Fruit fly (Drosophila melanogaster) whole organism, pupa: Measurements from ENCODE around the gene CG9338.

Experiments used
- CG10348 ChIP-seq: fragments of 200-800 bp; sonication (Bioruptor generic); IDR thresholded peaks from 2 replicates; pipeline ENCODE4 v1.3.6; 2022; ENCODE audit warnings: missing biosample characterization, missing genetic modification characterization
- CG12605 ChIP-seq: fragments of 200-800 bp; sonication (Bioruptor generic); IDR thresholded peaks from 2 replicates; pipeline ENCODE4 v1.3.6; 2022; ENCODE audit warnings: missing biosample characterization, missing genetic modification characterization
- CG13204 ChIP-seq: fragments of 200-800 bp; sonication (Bioruptor generic); optimal IDR thresholded peaks from 2 replicates; lab custom pipeline; 2018; ENCODE audit warnings: missing biosample characterization, mild to moderate bottlenecking, missing genetic modification characterization, moderate library complexity
- CG14655 ChIP-seq: fragments of 200-800 bp; sonication (Bioruptor generic); optimal IDR thresholded peaks from 3 replicates; lab custom pipeline; 2017; ENCODE audit warnings: mild to moderate bottlenecking, missing biosample characterization, missing genetic modification reagents, missing genetic modification characterization
- CG15710 ChIP-seq: fragments of 200-800 bp; sonication (Bioruptor generic); optimal IDR thresholded peaks from 2 replicates; lab custom pipeline; 2018; ENCODE audit warnings: missing biosample characterization, mild to moderate bottlenecking, missing genetic modification characterization, moderate library complexity
- CG17806 ChIP-seq: fragments of 200-800 bp; sonication (Bioruptor generic); optimal IDR thresholded peaks from 2 replicates; lab custom pipeline; 2018; ENCODE audit warnings: missing biosample characterization, mild to moderate bottlenecking, missing genetic modification characterization, moderate library complexity
- CG32121 ChIP-seq: fragments of 200-800 bp; sonication (Bioruptor generic); IDR thresholded peaks from 2 replicates; pipeline ENCODE4 v1.3.6; 2022; ENCODE audit warnings: missing biosample characterization, missing genetic modification characterization
- CG34367 ChIP-seq: fragments of 200-800 bp; sonication (Bioruptor generic); optimal IDR thresholded peaks from 2 replicates; lab custom pipeline; 2018; ENCODE audit warnings: missing biosample characterization, mild to moderate bottlenecking, missing genetic modification characterization
- CG4496 ChIP-seq: fragments of 200-800 bp; sonication (Bioruptor generic); IDR thresholded peaks from 3 replicates; pipeline ENCODE4 v1.3.6; 2022; ENCODE audit warnings: missing biosample characterization, missing genetic modification characterization
- CG8159 ChIP-seq: fragments of 200-800 bp; sonication (Bioruptor generic); optimal IDR thresholded peaks from 3 replicates; lab custom pipeline; 2018; ENCODE audit warnings: missing biosample characterization, mild to moderate bottlenecking, missing genetic modification characterization, moderate library complexity
- CG8301 ChIP-seq: fragments of 200-800 bp; sonication (Bioruptor generic); optimal IDR thresholded peaks from 2 replicates; lab custom pipeline; 2018; ENCODE audit warnings: missing biosample characterization, mild to moderate bottlenecking, missing genetic modification characterization
- CG9948 ChIP-seq: fragments of 200-800 bp; sonication (Bioruptor generic); optimal IDR thresholded peaks from 2 replicates; lab custom pipeline; 2018; ENCODE audit warnings: missing biosample characterization, mild to moderate bottlenecking, missing genetic modification characterization, moderate library complexity
- D1 ChIP-seq: fragments of 200-800 bp; sonication (Bioruptor generic); optimal IDR thresholded peaks from 2 replicates; lab custom pipeline; 2018; ENCODE audit warnings: missing biosample characterization, mild to moderate bottlenecking, missing genetic modification characterization, moderate library complexity
- EcR ChIP-seq: fragments of 200-800 bp; sonication (Bioruptor generic); optimal IDR thresholded peaks from 3 replicates; lab custom pipeline; 2019; ENCODE audit warnings: missing biosample characterization, missing genetic modification characterization, mild to moderate bottlenecking, moderate library complexity, missing genetic modification reagents
- Ets98B ChIP-seq: fragments of 200-800 bp; sonication (Bioruptor generic); IDR thresholded peaks from 2 replicates; pipeline ENCODE4 v1.3.6; 2022; ENCODE audit warnings: missing biosample characterization, missing genetic modification characterization
- Pif1A ChIP-seq: fragments of 200-800 bp; sonication (Bioruptor generic); optimal IDR thresholded peaks from 3 replicates; lab custom pipeline; 2016; ENCODE audit warnings: missing biosample characterization, missing genetic modification characterization
- Pif1B ChIP-seq: fragments of 200-800 bp; sonication (Bioruptor generic); optimal IDR thresholded peaks from 3 replicates; lab custom pipeline; 2016; ENCODE audit warnings: missing biosample characterization, missing genetic modification characterization
- Snoo ChIP-seq: fragments of 200-800 bp; sonication (Bioruptor generic); optimal IDR thresholded peaks from 3 replicates; lab custom pipeline; 2017; ENCODE audit warnings: missing biosample characterization, mild to moderate bottlenecking, missing genetic modification characterization, inconsistent platforms
- fd96Ca ChIP-seq: fragments of 200-800 bp; sonication (Bioruptor generic); IDR thresholded peaks from 3 replicates; pipeline ENCODE4 v1.3.6; 2022; ENCODE audit warnings: missing biosample characterization, missing genetic modification characterization
- gl ChIP-seq: fragments of 200-800 bp; sonication (Bioruptor generic); optimal IDR thresholded peaks from 2 replicates; lab custom pipeline; 2018; ENCODE audit warnings: missing biosample characterization, mild to moderate bottlenecking, missing genetic modification characterization

Gene CG9338

DNA sequence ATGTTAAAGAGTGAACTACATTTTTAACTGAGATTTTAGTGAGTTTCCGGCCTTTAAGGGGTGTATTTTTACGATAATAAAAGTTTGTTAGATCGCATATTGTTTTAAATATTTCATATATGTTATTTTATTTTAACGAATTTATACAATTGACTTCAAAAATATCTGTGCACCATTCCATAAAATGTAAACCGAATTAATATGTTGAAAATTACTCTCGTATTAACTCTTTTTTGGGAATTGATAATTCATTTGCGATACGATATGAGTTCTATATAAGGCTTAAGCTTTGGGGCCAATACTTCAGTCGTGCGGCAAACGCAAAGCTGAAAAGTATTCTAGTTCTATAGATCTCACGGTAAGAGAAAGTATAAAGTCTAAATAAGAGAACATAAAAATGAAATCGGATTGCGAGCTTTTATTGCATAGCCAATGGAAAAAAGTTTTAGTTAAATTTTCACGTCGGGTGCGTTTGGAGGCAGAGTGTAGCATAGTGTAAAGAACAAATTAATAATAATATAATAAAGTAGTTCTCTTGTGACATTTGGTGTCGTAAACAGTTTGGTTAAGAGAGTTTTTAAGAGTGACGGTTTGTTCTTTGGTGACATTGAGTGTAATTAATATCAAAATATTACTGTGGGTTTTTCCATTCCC lies 40.8 kb upstream of the CG9338 start:
- peak; percentile 10; the same call in 1 of the 2 replicates for TF ChIP-seq CG32121 (GFP tag; lab: Robert Waterston, UW)
- TF ChIP-seq CG8301 (tag; lab: Kevin White, UChicago): no peak

DNA sequence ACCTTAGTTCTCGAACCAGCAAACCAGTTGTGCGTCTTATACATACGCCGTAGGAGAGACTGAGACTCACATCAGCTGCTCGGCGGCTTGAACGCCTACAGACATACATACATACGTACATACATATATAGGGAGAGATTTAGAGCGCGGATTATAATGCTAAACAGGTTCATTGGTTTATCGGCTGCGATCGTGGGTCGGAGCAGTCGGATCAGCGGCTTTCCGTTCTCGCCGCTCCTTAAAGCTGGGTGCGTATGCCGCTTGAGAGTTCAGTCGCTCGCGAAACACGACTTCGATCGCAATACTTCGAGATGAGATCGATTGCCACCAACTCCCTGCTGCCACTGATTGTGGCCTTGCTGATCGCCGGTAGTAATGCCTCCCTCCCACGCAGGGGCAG lies 39.8 kb upstream of the CG9338 start:
- TF ChIP-seq CG10348 (no peak), CG4496 (GFP tag; lab: Robert Waterston, UW) (no peak), CG14655 (GFP tag; lab: Kevin White, UChicago) (no peak), CG9948 (tag; lab: Kevin White, UChicago) (no peak), fd96Ca (GFP tag; lab: Robert Waterston, UW) (no peak), EcR (GFP tag; lab: Kevin White, UChicago) (peak; percentile 89), Snoo (tag; lab: Kevin White, UChicago) (no peak), Pif1A (GFP tag; lab: Kevin White, UChicago) (no peak), CG8301 (tag; lab: Kevin White, UChicago) (no peak), Pif1B (GFP tag; lab: Kevin White, UChicago) (no peak), gl (peak; percentile 16), Ets98B (GFP tag; lab: Robert Waterston, UW) (no peak; the same call in 1 of the 2 replicates), CG15710 (tag; lab: Kevin White, UChicago) (no peak), CG8159 (no peak), CG12605 (GFP tag; lab: Robert Waterston, UW) (peak; percentile 57; the same call in 1 of the 2 replicates), CG13204 (GFP tag; lab: Kevin White, UChicago) (peak; percentile 89), CG34367 (tag; lab: Kevin White, UChicago) (no peak)
- TF ChIP-seq, all 21 proteins: peak for 4

DNA sequence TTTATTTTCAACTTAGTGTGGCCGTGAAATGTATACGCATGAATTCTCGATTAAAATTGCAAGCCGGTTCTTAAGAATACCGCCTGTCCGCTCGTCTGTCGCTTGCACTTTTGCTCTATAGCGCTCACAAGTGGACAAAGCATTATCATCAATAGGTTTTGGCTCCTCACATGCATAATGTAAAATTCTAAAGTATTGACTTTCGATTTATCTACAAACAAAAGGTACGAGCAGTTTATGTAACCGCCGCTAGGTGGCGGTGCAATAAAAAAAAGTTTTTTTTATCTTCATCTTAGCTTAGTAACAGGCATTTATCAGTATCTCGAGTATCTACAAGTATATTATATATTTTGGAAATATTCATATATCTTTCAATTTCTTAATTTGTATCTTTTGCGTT lies 38.8 kb upstream of the CG9338 start:
- TF ChIP-seq CG8301 (tag; lab: Kevin White, UChicago): no peak
- TF ChIP-seq EcR (GFP tag; lab: Kevin White, UChicago): no peak
- TF ChIP-seq CG34367 (tag; lab: Kevin White, UChicago): no peak
- no peak for TF ChIP-seq Pif1B (GFP tag; lab: Kevin White, UChicago)
- TF ChIP-seq D1: no peak
- TF ChIP-seq gl: no peak
- TF ChIP-seq Snoo (tag; lab: Kevin White, UChicago): no peak
- TF ChIP-seq CG14655 (GFP tag; lab: Kevin White, UChicago): no peak
- TF ChIP-seq CG13204 (GFP tag; lab: Kevin White, UChicago): no peak

DNA sequence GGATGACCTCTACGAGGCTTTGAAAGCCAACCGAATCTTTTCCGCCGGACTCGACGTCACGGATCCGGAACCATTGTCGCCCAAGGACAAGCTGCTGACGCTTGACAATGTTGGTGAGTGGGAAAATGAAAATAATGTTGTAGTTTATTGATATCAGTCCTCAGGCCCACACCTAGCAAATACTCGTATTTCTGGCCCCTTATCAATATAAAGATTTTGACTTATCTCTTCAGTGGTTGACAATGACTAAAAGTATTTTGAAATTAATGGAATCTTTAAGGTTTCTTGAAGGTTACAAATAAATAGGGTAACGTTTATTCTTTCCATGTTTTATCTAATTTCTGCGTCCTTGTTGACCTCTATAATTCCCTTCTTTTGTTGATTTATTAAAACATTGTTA lies 38.0 kb upstream of the CG9338 start:
- TF ChIP-seq CG34367 (tag; lab: Kevin White, UChicago): no peak
- no peak for TF ChIP-seq fd96Ca (GFP tag; lab: Robert Waterston, UW)
- no peak for TF ChIP-seq Pif1A (GFP tag; lab: Kevin White, UChicago)
- no peak for TF ChIP-seq D1
- no peak for TF ChIP-seq CG8159
- TF ChIP-seq Ets98B (GFP tag; lab: Robert Waterston, UW): no peak
- no peak for TF ChIP-seq CG12605 (GFP tag; lab: Robert Waterston, UW)
- TF ChIP-seq CG8301 (tag; lab: Kevin White, UChicago): no peak

DNA sequence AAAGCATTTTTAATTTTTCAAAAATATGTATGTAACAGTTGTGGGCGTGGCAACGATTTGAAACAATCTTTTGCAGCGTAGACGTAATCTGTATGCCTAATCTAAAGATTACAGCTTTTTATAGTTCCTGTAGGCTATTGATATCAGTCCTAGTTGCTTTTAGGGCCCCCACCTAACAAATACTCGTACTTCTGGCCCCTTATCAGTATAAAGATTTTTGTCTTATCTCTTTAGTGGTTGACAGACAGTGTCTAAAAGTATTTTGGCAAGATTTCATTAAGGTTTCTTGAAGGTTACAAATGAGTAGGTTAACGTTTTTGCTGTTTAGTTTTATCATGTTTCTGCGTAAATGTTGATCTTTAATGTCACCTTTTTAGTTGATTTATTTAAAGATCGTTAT lies 36.3 kb upstream of the CG9338 start:
- TF ChIP-seq CG9948 (tag; lab: Kevin White, UChicago) (no peak), CG15710 (tag; lab: Kevin White, UChicago) (no peak), CG34367 (tag; lab: Kevin White, UChicago) (no peak), CG8159 (no peak)

DNA sequence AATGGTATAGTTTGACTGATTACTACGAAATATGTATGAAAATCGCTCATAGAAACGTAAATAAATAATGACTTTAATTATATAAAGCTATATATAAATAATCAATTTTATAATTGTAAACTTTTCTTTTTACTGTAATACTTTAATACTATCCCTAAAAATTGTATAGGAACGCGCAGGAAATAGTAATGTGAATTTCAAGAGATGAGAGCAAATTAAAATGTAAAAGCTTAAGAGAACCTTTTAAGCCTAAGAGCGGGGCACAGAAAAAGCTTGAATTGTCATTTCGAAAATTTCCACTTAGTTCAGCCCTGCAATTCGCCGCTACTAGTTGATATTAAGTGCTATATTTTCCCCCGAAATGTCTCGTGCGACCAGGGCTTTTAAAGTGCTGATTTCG lies 35.7 kb upstream of the CG9338 start, which contains the start of gene CG31673:
Gene CG31673 (plus strand): TSS at position 301 of the 400 bp plus-strand sequence.
- TF ChIP-seq fd96Ca (GFP tag; lab: Robert Waterston, UW): no peak
- TF ChIP-seq Pif1A (GFP tag; lab: Kevin White, UChicago): no peak
- TF ChIP-seq Pif1B (GFP tag; lab: Kevin White, UChicago): no peak
- TF ChIP-seq CG9948 (tag; lab: Kevin White, UChicago): no peak
- TF ChIP-seq D1: no peak
- TF ChIP-seq Ets98B (GFP tag; lab: Robert Waterston, UW): no peak
- TF ChIP-seq CG8301 (tag; lab: Kevin White, UChicago): no peak
- no peak for TF ChIP-seq CG14655 (GFP tag; lab: Kevin White, UChicago)
- TF ChIP-seq Snoo (tag; lab: Kevin White, UChicago): no peak
- no peak for TF ChIP-seq CG17806 (tag; lab: Kevin White, UChicago)

DNA sequence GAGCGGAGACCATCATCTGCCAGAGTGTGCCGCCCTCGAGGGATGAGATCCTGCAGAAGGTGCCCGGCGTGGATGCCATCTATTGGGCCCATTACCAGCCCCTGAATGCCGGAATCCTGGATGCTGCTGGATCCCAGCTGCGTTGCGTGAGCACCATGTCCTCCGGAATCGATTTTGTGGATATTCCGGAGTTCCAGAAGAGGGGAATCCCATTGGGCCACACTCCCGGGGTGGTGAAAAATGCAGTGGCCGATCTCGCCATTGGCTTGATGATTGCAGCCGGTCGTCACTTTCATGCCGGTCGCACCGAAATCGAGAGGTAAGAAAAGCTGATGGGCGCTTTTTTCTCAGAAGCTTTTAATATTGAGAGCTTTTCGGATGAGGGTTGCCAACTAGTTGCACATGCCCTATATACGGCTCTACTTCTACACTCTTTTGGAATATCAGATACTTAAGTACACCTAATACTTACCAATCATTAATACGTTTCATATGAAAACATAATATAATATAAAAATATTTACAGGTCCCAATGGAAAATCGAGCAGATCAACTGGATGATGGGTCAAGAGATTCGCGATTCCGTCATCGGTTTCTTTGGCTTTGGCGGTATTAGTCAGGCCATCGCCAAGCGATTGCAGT lies 35.1 kb upstream of the CG9338 start:
- TF ChIP-seq CG14655 (GFP tag; lab: Kevin White, UChicago): no peak
- TF ChIP-seq CG4496 (GFP tag; lab: Robert Waterston, UW): peak; percentile 6; the same call in 1 of the 3 replicates
- TF ChIP-seq, all 21 proteins: peak for 1
